Worm (Caenorhabditis elegans): Measurements from ENCODE around the gene Y57A10C.9.

ce11 chrII:12394138-12394537, 44.2 kb downstream of the Y57A10C.9 start:
- TF ChIP-seq tbx-2 (tag; optimal IDR thresholded peaks at IDR 0.05): no peak
- TF ChIP-seq npax-4 (tag; optimal IDR thresholded peaks at IDR 0.05): no peak

All from whole organism, late embryonic.